Worm (Caenorhabditis elegans) whole organism, midembryonic: ENCODE measurements around the gene K06A9.3.

Experiments used
- T22C8.4 ChIP-seq: fragments of 200-800 bp; sonication (Bioruptor generic); IDR thresholded peaks from 2 replicates; pipeline ENCODE4 v1.3.6; 2022; ENCODE audit warnings: missing genetic modification characterization, missing compliant biosample characterization
- flt-1 ChIP-seq: fragments of 200-800 bp; sonication (Bioruptor generic); IDR thresholded peaks from 2 replicates; pipeline ENCODE4 v1.3.6; 2022; ENCODE audit warnings: missing genetic modification characterization, missing compliant biosample characterization
- klf-2 ChIP-seq: fragments of 200-800 bp; sonication (Bioruptor generic); conservative IDR thresholded peaks from 2 replicates; pipeline ENCODE4 v1.3.6; 2022; ENCODE audit warnings: missing genetic modification reagents, missing genetic modification characterization, missing compliant biosample characterization
- ref-1 ChIP-seq: fragments of 200-800 bp; sonication (Bioruptor generic); conservative IDR thresholded peaks from 2 replicates; pipeline ENCODE4 v1.3.6; 2022; ENCODE audit warnings: missing genetic modification reagents, missing genetic modification characterization, missing compliant biosample characterization
- ztf-23 ChIP-seq: fragments of 200-800 bp; sonication (Bioruptor generic); IDR thresholded peaks from 2 replicates; pipeline ENCODE4 v1.3.6; 2022; ENCODE audit warnings: missing genetic modification reagents, missing genetic modification characterization, missing compliant biosample characterization
- ztf-29 ChIP-seq: fragments of 200-800 bp; sonication (Bioruptor generic); IDR thresholded peaks from 2 replicates; pipeline ENCODE4 v1.3.6; 2022; ENCODE audit warnings: missing genetic modification reagents, missing genetic modification characterization, missing compliant biosample characterization

DNA sequence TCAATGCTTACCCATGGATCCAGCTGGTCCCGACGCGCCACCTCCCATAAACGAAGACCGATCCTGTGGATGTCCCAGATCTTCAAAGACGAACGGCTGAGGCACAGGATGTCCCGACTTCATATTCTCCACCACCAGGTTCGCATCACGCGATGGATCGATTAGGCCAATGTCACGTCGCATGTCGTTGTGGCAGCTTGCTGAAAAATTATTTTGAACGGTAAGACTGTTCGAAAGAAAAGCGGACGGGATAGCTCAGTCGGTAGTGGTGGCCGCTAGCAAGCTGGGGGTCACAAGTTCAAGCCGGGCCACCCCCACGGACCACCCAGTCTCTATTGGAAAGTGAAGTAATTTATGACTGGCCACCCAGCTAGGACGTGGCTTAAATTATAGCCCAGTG is 22.0 kb downstream of the K06A9.3 start:
- no peak for TF ChIP-seq ztf-23
- no peak for TF ChIP-seq ztf-29 (GFP tag; lab: Robert Waterston, UW)
- no peak for TF ChIP-seq ref-1
- TF ChIP-seq flt-1 (GFP tag; lab: Robert Waterston, UW) = no peak
- TF ChIP-seq klf-2 = no peak
- no peak for TF ChIP-seq T22C8.4
